Worm (Caenorhabditis elegans) whole organism, young adult: ENCODE measurements around the gene dnj-9.

Source experiments
- B0019.2 ChIP-seq: fragments of 200-800 bp; sonication (Bioruptor generic); conservative IDR thresholded peaks from 2 replicates; pipeline ENCODE4 v1.3.6; 2022; ENCODE audit warnings: missing genetic modification reagents, missing genetic modification characterization, missing compliant biosample characterization
- B0035.1 ChIP-seq: sonication (generic microtip); optimal IDR thresholded peaks from 2 replicates; lab custom pipeline; 2016; ENCODE audit warnings: missing genetic modification characterization, mild to moderate bottlenecking, missing compliant biosample characterization, missing genotype, missing genetic modification reagents
- C06A6.2 ChIP-seq: fragments of 200-800 bp; sonication (Bioruptor generic); conservative IDR thresholded peaks from 2 replicates; pipeline ENCODE4 v1.3.6; 2022; ENCODE audit warnings: missing genetic modification characterization, missing compliant biosample characterization
- F22D6.2 ChIP-seq: sonication (generic microtip); optimal IDR thresholded peaks from 2 replicates; lab custom pipeline; 2016; ENCODE audit warnings: mild to moderate bottlenecking, missing genetic modification characterization, missing compliant biosample characterization
- F33H1.4 ChIP-seq: fragments of 200-800 bp; sonication (Bioruptor generic); IDR thresholded peaks from 2 replicates; pipeline ENCODE4 v1.3.6; 2022; ENCODE audit warnings: missing genetic modification reagents, missing genetic modification characterization, missing compliant biosample characterization
- F39B2.1 ChIP-seq: fragments of 200-800 bp; sonication (Bioruptor generic); IDR thresholded peaks from 2 replicates; pipeline ENCODE4 v1.3.6; 2022; ENCODE audit warnings: missing genetic modification reagents, missing genetic modification characterization, missing compliant biosample characterization
- F55B11.4 ChIP-seq: sonication (generic microtip); optimal IDR thresholded peaks from 2 replicates; lab custom pipeline; 2016; ENCODE audit warnings: missing compliant biosample characterization, missing genetic modification characterization, borderline replicate concordance; ENCODE audit not compliant: insufficient read depth
- F57A8.1 ChIP-seq: fragments of 200-800 bp; sonication (Bioruptor generic); optimal IDR thresholded peaks from 2 replicates; lab custom pipeline; 2018; ENCODE audit warnings: mild to moderate bottlenecking, missing genetic modification characterization, moderate library complexity, missing compliant biosample characterization
- Y53G8AR.9 ChIP-seq: fragments of 200-800 bp; sonication (Bioruptor generic); conservative IDR thresholded peaks from 2 replicates; pipeline ENCODE4 v1.3.6; 2022; ENCODE audit warnings: missing genetic modification reagents, missing genetic modification characterization, missing compliant biosample characterization
- Y79H2A.3 ChIP-seq: fragments of 200-800 bp; sonication (Bioruptor generic); conservative IDR thresholded peaks from 2 replicates; pipeline ENCODE4 v1.3.6; 2022; ENCODE audit warnings: missing genetic modification reagents, missing genetic modification characterization, missing compliant biosample characterization
- Y95B8A.8 ChIP-seq: fragments of 200-800 bp; sonication (Bioruptor generic); IDR thresholded peaks from 2 replicates; pipeline ENCODE4 v1.3.6; 2022; ENCODE audit warnings: missing genetic modification reagents, missing genetic modification characterization, missing compliant biosample characterization
- ama-1 ChIP-seq, 3 experiments: fragments of 150-350 bp in 1 of 3; sonication (generic microtip) in 2 of 3; optimal IDR thresholded peaks; 2 replicates each; lab custom pipeline; 2014 to 2018; ENCODE audit warnings: missing biosample characterization in 2 of 3, missing genetic modification characterization in 2 of 3, missing genetic modification reagents in 2 of 3
- cebp-2 ChIP-seq: fragments of 200-800 bp; sonication (Bioruptor generic); IDR thresholded peaks from 2 replicates; pipeline ENCODE4 v1.3.6; 2022; ENCODE audit warnings: missing genetic modification characterization, missing compliant biosample characterization
- ceh-27 ChIP-seq: fragments of 200-800 bp; sonication (Bioruptor generic); optimal IDR thresholded peaks from 2 replicates; lab custom pipeline; 2018; ENCODE audit warnings: mild to moderate bottlenecking, missing genetic modification characterization, moderate library complexity, missing compliant biosample characterization
- ceh-40 ChIP-seq: fragments of 200-800 bp; sonication (Bioruptor generic); IDR thresholded peaks from 2 replicates; pipeline ENCODE4 v1.3.6; 2022; ENCODE audit warnings: missing genetic modification characterization, missing compliant biosample characterization
- dpl-1 ChIP-seq: fragments of 150-350 bp; optimal IDR thresholded peaks from 2 replicates; lab custom pipeline; 2014; ENCODE audit warnings: missing biosample characterization, missing genetic modification reagents, missing genetic modification characterization
- efl-1 ChIP-seq: fragments of 150-350 bp; optimal IDR thresholded peaks from 2 replicates; lab custom pipeline; 2014; ENCODE audit warnings: missing biosample characterization, missing genetic modification reagents, missing genetic modification characterization
- egl-18 ChIP-seq: fragments of 200-800 bp; sonication (Bioruptor generic); IDR thresholded peaks from 2 replicates; pipeline ENCODE4 v1.3.6; 2022; ENCODE audit warnings: missing genetic modification reagents, missing genetic modification characterization, missing compliant biosample characterization
- hrde-1 ChIP-seq: sonication (generic microtip); optimal IDR thresholded peaks from 2 replicates; lab custom pipeline; 2016; ENCODE audit warnings: missing genetic modification characterization, mild to moderate bottlenecking, missing compliant biosample characterization, moderate library complexity, missing genotype, missing genetic modification reagents, borderline replicate concordance
- lin-54 ChIP-seq: fragments of 200-800 bp; sonication (Bioruptor generic); optimal IDR thresholded peaks from 2 replicates; lab custom pipeline; 2018; ENCODE audit warnings: mild to moderate bottlenecking, missing genetic modification characterization, missing compliant biosample characterization
- lir-1 ChIP-seq: fragments of 200-800 bp; sonication (Bioruptor generic); conservative IDR thresholded peaks from 2 replicates; pipeline ENCODE4 v1.3.6; 2022; ENCODE audit warnings: missing genetic modification reagents, missing genetic modification characterization, missing compliant biosample characterization
- nfya-1 ChIP-seq: sonication (generic microtip); optimal IDR thresholded peaks from 2 replicates; lab custom pipeline; 2017; ENCODE audit warnings: antibody characterized with exemption, missing compliant biosample characterization, missing genetic modification characterization, borderline replicate concordance; ENCODE audit not compliant: insufficient read depth
- nhr-179 ChIP-seq: sonication (generic microtip); optimal IDR thresholded peaks from 2 replicates; lab custom pipeline; 2016; ENCODE audit warnings: mild to moderate bottlenecking, missing genetic modification characterization, missing compliant biosample characterization
- nhr-27 ChIP-seq: fragments of 200-800 bp; sonication (Bioruptor generic); optimal IDR thresholded peaks from 2 replicates; lab custom pipeline; 2018; ENCODE audit warnings: mild to moderate bottlenecking, missing genetic modification characterization, moderate library complexity, missing compliant biosample characterization
- nhr-80 ChIP-seq: sonication (generic microtip); optimal IDR thresholded peaks from 2 replicates; lab custom pipeline; 2016; ENCODE audit warnings: missing genetic modification characterization, missing compliant biosample characterization
- nhr-90 ChIP-seq: sonication (generic microtip); optimal IDR thresholded peaks from 2 replicates; lab custom pipeline; 2016; ENCODE audit warnings: missing genotype, mild to moderate bottlenecking, missing genetic modification characterization, missing compliant biosample characterization
- pbrm-1 ChIP-seq: fragments of 200-800 bp; sonication (Bioruptor generic); IDR thresholded peaks from 2 replicates; pipeline ENCODE4 v1.3.6; 2022; ENCODE audit warnings: missing genetic modification reagents, missing genetic modification characterization, missing compliant biosample characterization
- rcor-1 ChIP-seq: fragments of 200-800 bp; sonication (Bioruptor generic); IDR thresholded peaks from 2 replicates; pipeline ENCODE4 v1.3.6; 2022; ENCODE audit warnings: missing genetic modification reagents, missing genetic modification characterization, missing compliant biosample characterization
- repo-1 ChIP-seq: sonication (generic microtip); optimal IDR thresholded peaks from 2 replicates; lab custom pipeline; 2017; ENCODE audit warnings: mild to moderate bottlenecking, missing genetic modification characterization, missing compliant biosample characterization
- sdz-38 ChIP-seq: sonication (generic microtip); optimal IDR thresholded peaks from 2 replicates; lab custom pipeline; 2016; ENCODE audit warnings: missing genotype, missing genetic modification characterization, missing compliant biosample characterization
- sea-2 ChIP-seq: fragments of 200-800 bp; sonication (Bioruptor generic); IDR thresholded peaks from 2 replicates; pipeline ENCODE4 v1.3.6; 2022; ENCODE audit warnings: missing genetic modification characterization, missing compliant biosample characterization
- sptf-2 ChIP-seq: fragments of 200-800 bp; sonication (Bioruptor generic); optimal IDR thresholded peaks from 2 replicates; lab custom pipeline; 2018; ENCODE audit warnings: mild to moderate bottlenecking, missing genetic modification characterization, missing compliant biosample characterization
- unc-62 ChIP-seq: fragments of 150-350 bp; optimal IDR thresholded peaks from 2 replicates; lab custom pipeline; 2014; ENCODE audit warnings: missing biosample characterization, missing genetic modification reagents, missing genetic modification characterization
- xnd-1 ChIP-seq: sonication (generic microtip); optimal IDR thresholded peaks from 2 replicates; lab custom pipeline; 2016; ENCODE audit warnings: missing genotype, missing genetic modification reagents, missing genetic modification characterization, missing compliant biosample characterization
- zfh-2 ChIP-seq: fragments of 200-800 bp; sonication (Bioruptor generic); conservative IDR thresholded peaks from 2 replicates; pipeline ENCODE4 v1.3.6; 2022; ENCODE audit warnings: missing genetic modification reagents, missing genetic modification characterization, missing compliant biosample characterization
- ztf-26 ChIP-seq: sonication (generic microtip); optimal IDR thresholded peaks from 2 replicates; lab custom pipeline; 2017; ENCODE audit warnings: missing genetic modification characterization, missing compliant biosample characterization
- ztf-28 ChIP-seq: fragments of 200-800 bp; sonication (Bioruptor generic); IDR thresholded peaks from 2 replicates; pipeline ENCODE4 v1.3.6; 2022; ENCODE audit warnings: missing genetic modification reagents, missing genetic modification characterization, missing compliant biosample characterization

Gene dnj-9

DNA sequence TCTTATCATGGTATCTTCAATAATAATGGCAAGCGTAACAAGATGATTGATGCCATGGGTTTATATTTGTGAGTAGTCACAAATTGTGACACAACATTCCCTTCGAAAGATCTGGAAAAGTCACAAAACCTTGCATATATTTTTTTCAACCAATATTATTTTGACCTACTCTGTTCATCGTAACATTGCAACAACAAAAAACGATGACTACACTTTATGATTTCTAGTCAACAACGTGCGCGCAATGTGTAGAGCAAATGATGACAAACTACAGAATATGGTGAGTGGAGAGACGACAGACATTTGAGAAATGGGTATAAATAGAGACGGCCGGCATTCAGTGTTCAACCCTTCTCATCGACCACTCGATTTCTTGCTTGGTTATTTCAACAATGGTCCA lies 29.9 kb downstream of the dnj-9 start, which contains the start of gene gst-7 (continued):
- TF ChIP-seq lin-54 (peak; percentile 18), ceh-27 (GFP tag; lab: Kevin White, UChicago) (peak; percentile 38), unc-62 (GFP tag; lab: Kevin White, UChicago) (no peak), B0035.1 (tag; lab: Kevin White, UChicago) (no peak), F22D6.2 (no peak)

DNA sequence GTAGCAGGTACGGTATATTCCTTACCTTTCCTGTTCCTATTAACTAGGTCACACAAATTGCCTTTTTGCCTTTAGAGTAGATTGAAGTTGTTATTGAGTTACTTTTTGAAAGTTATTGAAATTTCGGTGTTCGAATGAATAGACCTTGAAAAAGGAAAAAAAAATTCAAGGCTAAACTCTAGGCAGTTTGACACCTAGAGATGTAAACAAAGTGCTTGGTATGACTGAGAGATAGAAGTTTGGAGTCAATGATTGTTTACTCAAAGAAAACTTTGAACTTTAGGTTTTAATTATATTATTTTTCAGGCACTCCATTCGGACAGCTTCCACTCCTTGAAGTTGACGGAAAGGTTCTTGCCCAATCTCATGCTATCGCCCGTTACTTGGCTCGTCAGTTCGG lies 30.6 kb downstream of the dnj-9 start:
- no peak for TF ChIP-seq sea-2
- TF ChIP-seq, all 124 proteins: peak for 0

- no peak for TF ChIP-seq rcor-1
Observed at ce11 chrII:4883412-4883811, 31.6 kb downstream of the dnj-9 start, which contains the start of gene gst-8. Gene gst-8, plus strand, starts transcription at chrII:4883712.

ce11 chrII:4884403-4884802 lies 32.5 kb downstream of the dnj-9 start:
- no peak for TF ChIP-seq Y79H2A.3 (GFP tag; lab: Robert Waterston, UW)
- no peak for TF ChIP-seq sptf-2 (GFP tag; lab: Kevin White, UChicago)
- TF ChIP-seq B0019.2 (GFP tag; lab: Robert Waterston, UW), result no peak
- no peak for TF ChIP-seq nhr-90 (tag; lab: Kevin White, UChicago)
- TF ChIP-seq F55B11.4, result no peak
- TF ChIP-seq pbrm-1 (GFP tag; lab: Robert Waterston, UW), result no peak
- TF ChIP-seq F22D6.2, result no peak
- no peak for TF ChIP-seq nhr-80 (tag; lab: Kevin White, UChicago)
- TF ChIP-seq ama-1 (optimal IDR thresholded peaks at IDR 0.05; lab: Kevin White, UChicago), result no peak
- no peak for TF ChIP-seq ama-1 (GFP tag; optimal IDR thresholded peaks at IDR 0.05; lab: Kevin White, UChicago)
- no peak for TF ChIP-seq Y53G8AR.9 (GFP tag; lab: Robert Waterston, UW)
- TF ChIP-seq sdz-38 (tag; lab: Kevin White, UChicago), result no peak
- TF ChIP-seq F57A8.1 (GFP tag; lab: Kevin White, UChicago), result no peak
- no peak for TF ChIP-seq ceh-40 (GFP tag; lab: Robert Waterston, UW)
- TF ChIP-seq C06A6.2 (GFP tag; lab: Robert Waterston, UW), result no peak
- TF ChIP-seq xnd-1 (tag; lab: Kevin White, UChicago), result no peak

DNA sequence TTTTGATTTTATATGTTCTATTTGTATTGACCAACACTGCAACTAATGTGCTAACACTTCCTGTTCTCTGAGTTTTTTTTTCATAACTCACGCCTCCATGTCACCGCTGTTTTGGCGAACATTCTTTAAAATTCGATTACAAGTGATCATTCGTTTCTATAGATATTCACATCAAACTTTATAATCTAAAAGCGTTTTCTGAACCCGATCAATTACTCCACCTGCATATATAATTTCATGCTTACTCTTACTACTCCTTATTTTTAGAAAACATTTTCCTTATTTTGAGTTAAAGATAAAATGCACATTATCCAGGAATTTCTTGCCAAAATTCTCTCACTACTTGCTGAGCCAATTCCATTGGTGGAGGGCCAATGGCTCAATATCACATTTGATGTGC lies 34.1 kb downstream of the dnj-9 start, which contains the start of gene R05F9.7:
Gene R05F9.7 (plus strand): TSS at position 301 of the 400 bp plus-strand sequence.
- no peak for TF ChIP-seq xnd-1 (tag; lab: Kevin White, UChicago)

ce11 chrII:4888527-4889487 lies 37.0 kb downstream of the dnj-9 start, which contains the start of gene pgm-1:
Gene pgm-1, plus strand, starts transcription at chrII:4889437.
- TF ChIP-seq repo-1, result no peak
- TF ChIP-seq dpl-1, result peak; percentile 19
- no peak for TF ChIP-seq nhr-27
- TF ChIP-seq nfya-1 (tag; lab: Kevin White, UChicago), result no peak
- TF ChIP-seq ztf-28, result no peak
- no peak for TF ChIP-seq nhr-179 (tag; lab: Kevin White, UChicago)
- TF ChIP-seq F33H1.4, result peak; percentile 52; the same call in 1 of the 2 replicates
- no peak for TF ChIP-seq ztf-26
- TF ChIP-seq lir-1 (GFP tag; lab: Robert Waterston, UW), result no peak
- TF ChIP-seq Y53G8AR.9 (GFP tag; lab: Robert Waterston, UW), result no peak
- peak; percentile 15 for TF ChIP-seq nhr-80 (tag; lab: Kevin White, UChicago)
- no peak for TF ChIP-seq cebp-2 (GFP tag; lab: Robert Waterston, UW)
- TF ChIP-seq efl-1, result peak; percentile 74
- no peak for TF ChIP-seq F39B2.1
- no peak for TF ChIP-seq Y95B8A.8 (GFP tag; lab: Robert Waterston, UW)
- no peak for TF ChIP-seq hrde-1 (tag; lab: Kevin White, UChicago)
- TF ChIP-seq lin-54, result no peak
- no peak for TF ChIP-seq zfh-2 (GFP tag; lab: Robert Waterston, UW)
- TF ChIP-seq egl-18 (GFP tag; lab: Robert Waterston, UW), result no peak
